Fruit fly (Drosophila melanogaster): ENCODE measurements around the gene CG3436.

CG3436 gene

dm6 chr2L:161453-162175 is 5.8 kb downstream of the CG3436 start (continued):
- peak; percentile 63 for TF ChIP-seq CG6765 (GFP tag; optimal IDR thresholded peaks at IDR 0.05)
- no peak for TF ChIP-seq CG14014 (GFP tag; IDR thresholded peaks at IDR 0.05)

- TF ChIP-seq CG9609 (GFP tag; optimal IDR thresholded peaks at IDR 0.05): no peak
- peak; percentile 2 for TF ChIP-seq Sox102F (GFP tag; optimal IDR thresholded peaks at IDR 0.05)
- no peak for TF ChIP-seq Sox100B (GFP tag; optimal IDR thresholded peaks at IDR 0.05)
- TF ChIP-seq D19A (tag; optimal IDR thresholded peaks at IDR 0.05): peak; percentile 59
- TF ChIP-seq pnt (GFP tag; optimal IDR thresholded peaks at IDR 0.05): no peak
- no peak for TF ChIP-seq CG9727 (GFP tag; optimal IDR thresholded peaks at IDR 0.05)
- no peak for TF ChIP-seq Side (GFP tag; optimal IDR thresholded peaks at IDR 0.05)
- no peak for TF ChIP-seq al (GFP tag; IDR thresholded peaks at IDR 0.05)
- TF ChIP-seq prd (optimal IDR thresholded peaks at IDR 0.05): no peak
- no peak for TF ChIP-seq prd (GFP tag; IDR thresholded peaks at IDR 0.05)
- TF ChIP-seq p53 (GFP tag; optimal IDR thresholded peaks at IDR 0.05): no peak
- peak in 1 of 2 experiments; percentile 69 for TF ChIP-seq eve (GFP tag; optimal IDR thresholded peaks at IDR 0.05)
- no peak for TF ChIP-seq nerfin-1 (tag; optimal IDR thresholded peaks at IDR 0.05)
- TF ChIP-seq dmrt11E (tag; optimal IDR thresholded peaks at IDR 0.05): peak; percentile 11
- no peak for TF ChIP-seq D (optimal IDR thresholded peaks at IDR 0.05)
- TF ChIP-seq D (GFP tag; optimal IDR thresholded peaks at IDR 0.05): no peak
- TF ChIP-seq Rx (GFP tag; IDR thresholded peaks at IDR 0.05): no peak
- peak; percentile 14 for TF ChIP-seq CG18262 (tag; optimal IDR thresholded peaks at IDR 0.05)
- no peak for TF ChIP-seq odd (GFP tag; optimal IDR thresholded peaks at IDR 0.05)
- no peak for TF ChIP-seq ap (GFP tag; IDR thresholded peaks at IDR 0.05)
- TF ChIP-seq B-H2 (GFP tag; optimal IDR thresholded peaks at IDR 0.05): no peak
- TF ChIP-seq CG14014 (GFP tag; IDR thresholded peaks at IDR 0.05): no peak
- no peak for TF ChIP-seq CG10321 (GFP tag; IDR thresholded peaks at IDR 0.05)
- TF ChIP-seq gem (tag; optimal IDR thresholded peaks at IDR 0.05): peak; percentile 35
- no peak for TF ChIP-seq kah (GFP tag; optimal IDR thresholded peaks at IDR 0.05)
- no peak for TF ChIP-seq Rfx (GFP tag; IDR thresholded peaks at IDR 0.05)
- TF ChIP-seq Ravus (GFP tag; IDR thresholded peaks at IDR 0.05): no peak
- TF ChIP-seq CG10366 (GFP tag; IDR thresholded peaks at IDR 0.05): no peak
- TF ChIP-seq ato (GFP tag; IDR thresholded peaks at IDR 0.05; ENCODE audit: partially characterized antibody): no peak
- TF ChIP-seq klu (GFP tag; IDR thresholded peaks at IDR 0.05): no peak
- TF ChIP-seq nmo (GFP tag; optimal IDR thresholded peaks at IDR 0.05): peak; percentile 2
- TF ChIP-seq CG3407 (GFP tag; optimal IDR thresholded peaks at IDR 0.05): no peak
- no peak for TF ChIP-seq ranshi (GFP tag; IDR thresholded peaks at IDR 0.05)
- no peak for TF ChIP-seq cwo (GFP tag; optimal IDR thresholded peaks at IDR 0.05)
- TF ChIP-seq wor (GFP tag; IDR thresholded peaks at IDR 0.05): no peak
Observed at dm6 chr2L:162208-162607, 6.4 kb downstream of the CG3436 start.

dm6 chr2L:163229-163628 is 7.4 kb downstream of the CG3436 start:
- TF ChIP-seq Med (GFP tag) (peak; percentile 74), CG12769 (tag; optimal IDR thresholded peaks at IDR 0.05) (peak; percentile 3), p53 (GFP tag; optimal IDR thresholded peaks at IDR 0.05) (no peak), exex (tag; optimal IDR thresholded peaks at IDR 0.05) (peak; percentile 16), chif (GFP tag; optimal IDR thresholded peaks at IDR 0.05) (no peak), CG8290 (GFP tag; optimal IDR thresholded peaks at IDR 0.05) (no peak), CG8290 (tag; optimal IDR thresholded peaks at IDR 0.05) (peak in 1 of 2 experiments; percentile 30), ash1 (GFP tag; optimal IDR thresholded peaks at IDR 0.05) (peak; percentile 63), mirr (GFP tag; optimal IDR thresholded peaks at IDR 0.05) (peak; percentile 66), kni (GFP tag; optimal IDR thresholded peaks at IDR 0.05) (peak; percentile 64), fru (optimal IDR thresholded peaks at IDR 0.05) (no peak), sug (tag; optimal IDR thresholded peaks at IDR 0.05) (peak; percentile 29)

All from whole organism, embryonic.